Worm (Caenorhabditis elegans) whole organism, L1 larva: ENCODE data around the gene Y94H6A.2.

ENCODE experiments used
- ama-1 ChIP-seq: fragments of 150-350 bp; optimal IDR thresholded peaks from 2 replicates; lab custom pipeline; 2014
- ceh-82 ChIP-seq, 3 experiments: fragments of 150-350 bp in 1 of 3; sonication (generic microtip) in 2 of 3; optimal IDR thresholded peaks; 2 replicates each; lab custom pipeline; 2014 to 2017; ENCODE audit warnings: missing biosample characterization in 3 of 3, missing genetic modification characterization in 3 of 3
- egl-27 ChIP-seq, 2 experiments: fragments of 150-350 bp in 1 of 2; sonication (generic microtip); optimal IDR thresholded peaks; 3 replicates each; lab custom pipeline; 2017 to 2018; ENCODE audit warnings: missing biosample characterization in 2 of 2, missing genetic modification characterization in 2 of 2, missing genetic modification reagents in 2 of 2
- fos-1 ChIP-seq: fragments of 150-350 bp; optimal IDR thresholded peaks from 2 replicates; lab custom pipeline; 2014; ENCODE audit warnings: missing biosample characterization, missing genetic modification characterization
- lin-14 ChIP-seq: fragments of 200-800 bp; sonication (Bioruptor generic); optimal IDR thresholded peaks from 2 replicates; lab custom pipeline; 2018; ENCODE audit warnings: mild to moderate bottlenecking, missing genetic modification characterization, moderate library complexity, missing compliant biosample characterization
- lin-15B ChIP-seq: fragments of 150-350 bp; sonication (generic microtip); optimal IDR thresholded peaks from 3 replicates; lab custom pipeline; 2014; ENCODE audit warnings: missing biosample characterization, missing genetic modification characterization
- lsy-2 ChIP-seq, 2 experiments: fragments of 150-350 bp; optimal IDR thresholded peaks; 2 replicates each; lab custom pipeline; 2014; ENCODE audit warnings: missing biosample characterization in 2 of 2, missing genetic modification characterization in 2 of 2
- nhr-237 ChIP-seq: fragments of 150-350 bp; optimal IDR thresholded peaks from 2 replicates; lab custom pipeline; 2014; ENCODE audit warnings: missing biosample characterization, missing genetic modification characterization
- skn-1 ChIP-seq: fragments of 150-350 bp; optimal IDR thresholded peaks from 2 replicates; lab custom pipeline; 2014; ENCODE audit warnings: missing biosample characterization, missing genetic modification characterization
- snpc-4 ChIP-seq: fragments of 150-350 bp; optimal IDR thresholded peaks from 2 replicates; lab custom pipeline; 2014; ENCODE audit warnings: missing biosample characterization, missing genetic modification characterization
- swsn-7 ChIP-seq: sonication (generic microtip); optimal IDR thresholded peaks from 2 replicates; lab custom pipeline; 2016; ENCODE audit warnings: missing genetic modification characterization, missing compliant biosample characterization
- tbx-2 ChIP-seq: sonication (generic microtip); optimal IDR thresholded peaks from 2 replicates; lab custom pipeline; 2016; ENCODE audit warnings: missing genetic modification characterization, missing compliant biosample characterization
- ztf-4 ChIP-seq: fragments of 150-350 bp; optimal IDR thresholded peaks from 2 replicates; lab custom pipeline; 2014; ENCODE audit warnings: missing biosample characterization, missing genetic modification characterization

DNA sequence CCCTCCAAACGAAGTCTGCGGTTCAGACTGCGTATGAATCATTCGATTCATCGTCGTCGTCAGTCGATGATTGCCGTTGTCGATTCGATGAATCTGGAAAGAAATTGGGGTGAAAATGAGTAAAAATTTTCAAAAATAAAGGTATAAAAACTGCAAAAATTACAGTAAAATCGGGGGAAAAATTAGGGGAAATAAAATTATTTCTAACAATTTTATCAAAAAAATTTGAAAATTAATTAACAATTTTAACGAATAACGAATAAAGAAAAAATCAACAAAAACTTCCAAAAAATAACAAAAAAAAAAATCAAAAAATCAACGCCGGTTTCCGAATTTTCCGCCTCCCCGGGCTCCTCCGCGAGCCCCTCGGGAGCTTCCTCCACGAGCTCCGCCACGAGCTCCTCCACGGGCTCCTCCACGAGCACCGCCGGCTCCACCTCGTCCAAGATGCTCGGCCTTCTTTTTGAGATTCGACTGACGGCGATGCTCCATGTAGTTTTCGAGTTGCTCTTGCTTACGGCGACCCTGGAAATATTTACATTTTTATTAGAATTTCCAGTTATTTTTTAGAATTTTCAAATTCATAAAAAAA is 41.3 kb upstream of the Y94H6A.2 start, which contains the start of gene egrh-3:
- no peak for TF ChIP-seq skn-1
- TF ChIP-seq snpc-4 (tag; lab: Kevin White, UChicago): no peak
- TF ChIP-seq tbx-2 (tag; lab: Kevin White, UChicago): no peak
- TF ChIP-seq ama-1 (lab: Kevin White, UChicago): no peak
- TF ChIP-seq lin-15B: no peak
- no peak for TF ChIP-seq ceh-82 (tag; optimal IDR thresholded peaks at IDR 0.05; lab: Kevin White, UChicago)
- TF ChIP-seq fos-1 (tag; lab: Kevin White, UChicago): no peak
- no peak for TF ChIP-seq lsy-2 (tag; optimal IDR thresholded peaks at IDR 0.05; lab: Kevin White, UChicago)
- TF ChIP-seq swsn-7: no peak
- no peak for TF ChIP-seq lin-14 (GFP tag; lab: Kevin White, UChicago)
- TF ChIP-seq nhr-237 (tag; lab: Kevin White, UChicago): no peak
- TF ChIP-seq ztf-4 (tag; lab: Kevin White, UChicago): no peak
- no peak for TF ChIP-seq egl-27 (tag; optimal IDR thresholded peaks at IDR 0.05; lab: Kevin White, UChicago)
